Fruit fly (Drosophila melanogaster): ENCODE measurements around the gene rho.
A peak's percentile ranks its signal among the peaks of the same experiment; 100 is the strongest.

rho gene

dm6 chr3L:1488592-1489183, 25.1 kb downstream of the rho start:
- TF ChIP-seq emc (GFP tag; optimal IDR thresholded peaks at IDR 0.05) (no peak), ftz-f1 (GFP tag; optimal IDR thresholded peaks at IDR 0.05) (peak; percentile 41), HLHmδ (GFP tag; optimal IDR thresholded peaks at IDR 0.05) (no peak), pita (GFP tag; optimal IDR thresholded peaks at IDR 0.05) (no peak), CG1024 (GFP tag; IDR thresholded peaks at IDR 0.05) (no peak), Med (GFP tag) (peak; percentile 66), CG2678 (tag; optimal IDR thresholded peaks at IDR 0.05) (no peak), trh (GFP tag; optimal IDR thresholded peaks at IDR 0.05) (no peak), jing (GFP tag; optimal IDR thresholded peaks at IDR 0.05) (no peak), CG6813 (GFP tag; optimal IDR thresholded peaks at IDR 0.05) (peak; percentile 13), CG10321 (GFP tag; IDR thresholded peaks at IDR 0.05) (no peak), mam (GFP tag; optimal IDR thresholded peaks at IDR 0.05) (no peak), Dll (GFP tag; IDR thresholded peaks at IDR 0.05; ENCODE audit: partially characterized antibody) (peak; percentile 52; the same call in 2 of the 4 replicates), HLH4C (GFP tag; IDR thresholded peaks at IDR 0.05; ENCODE audit: partially characterized antibody) (peak; percentile 71), otp (GFP tag; IDR thresholded peaks at IDR 0.05) (no peak), pum (GFP tag; optimal IDR thresholded peaks at IDR 0.05) (no peak), nerfin-1 (tag; optimal IDR thresholded peaks at IDR 0.05) (peak; percentile 85), CG4360 (GFP tag; IDR thresholded peaks at IDR 0.05) (no peak), klu (GFP tag; IDR thresholded peaks at IDR 0.05) (no peak), CG10654 (GFP tag; optimal IDR thresholded peaks at IDR 0.05) (no peak), CG6854 (GFP tag; optimal IDR thresholded peaks at IDR 0.05) (peak; percentile 19), CG17568 (GFP tag; optimal IDR thresholded peaks at IDR 0.05) (no peak), CG11247 (GFP tag; IDR thresholded peaks at IDR 0.05) (no peak), CG14860 (GFP tag; IDR thresholded peaks at IDR 0.05; ENCODE audit: partially characterized antibody) (peak; percentile 71), Jarid2 (GFP tag; optimal IDR thresholded peaks at IDR 0.05) (no peak), CG31441 (GFP tag; IDR thresholded peaks at IDR 0.05) (no peak), dysf (GFP tag; IDR thresholded peaks at IDR 0.05) (no peak), CG34422 (GFP tag; IDR thresholded peaks at IDR 0.05) (no peak), org-1 (GFP tag; optimal IDR thresholded peaks at IDR 0.05) (no peak), Hmx (GFP tag; optimal IDR thresholded peaks at IDR 0.05) (no peak), CG2116 (GFP tag; optimal IDR thresholded peaks at IDR 0.05) (no peak), dmrt11E (tag; optimal IDR thresholded peaks at IDR 0.05) (no peak), Vsx1 (GFP tag; optimal IDR thresholded peaks at IDR 0.05) (no peak), Ets65A (GFP tag) (peak; percentile 27), fd64A (GFP tag; optimal IDR thresholded peaks at IDR 0.05) (no peak), Myb (GFP tag; optimal IDR thresholded peaks at IDR 0.05) (no peak), CG6689 (GFP tag; IDR thresholded peaks at IDR 0.05) (no peak), CG31365 (tag; optimal IDR thresholded peaks at IDR 0.05) (no peak), Sox100B (GFP tag; optimal IDR thresholded peaks at IDR 0.05) (no peak), CG12219 (GFP tag; optimal IDR thresholded peaks at IDR 0.05) (no peak), Bgb (GFP tag; IDR thresholded peaks at IDR 0.05; ENCODE audit: partially characterized antibody) (peak; percentile 83), sima (GFP tag; optimal IDR thresholded peaks at IDR 0.05) (no peak), HmgD (GFP tag; optimal IDR thresholded peaks at IDR 0.05) (no peak), btn (GFP tag; optimal IDR thresholded peaks at IDR 0.05) (no peak), CG2120 (GFP tag; optimal IDR thresholded peaks at IDR 0.05) (peak; percentile 1), oc (tag; optimal IDR thresholded peaks at IDR 0.05) (no peak), nom (GFP tag; optimal IDR thresholded peaks at IDR 0.05) (peak; percentile 17), knrl (GFP tag; IDR thresholded peaks at IDR 0.05; ENCODE audit: partially characterized antibody) (peak; percentile 67), CG10209 (GFP tag; optimal IDR thresholded peaks at IDR 0.05) (no peak), NK7.1 (GFP tag; optimal IDR thresholded peaks at IDR 0.05) (no peak), unpg (GFP tag; optimal IDR thresholded peaks at IDR 0.05) (peak; percentile 1)
